Fruit fly (Drosophila melanogaster): ENCODE results near the gene Rpt3.

dm6 chrX:11140163-11140562 lies 15.3 kb downstream of the Rpt3 start, which contains the start of gene ssp7:
- TF ChIP-seq Snoo (tag; optimal IDR thresholded peaks at IDR 0.05) (no peak), CG9948 (tag; optimal IDR thresholded peaks at IDR 0.05) (no peak), rn (GFP tag; IDR thresholded peaks at IDR 0.05) (no peak), D1 (tag; optimal IDR thresholded peaks at IDR 0.05) (no peak), fd96Ca (GFP tag; IDR thresholded peaks at IDR 0.05) (no peak), CG14655 (GFP tag; optimal IDR thresholded peaks at IDR 0.05) (no peak), CG10348 (GFP tag; IDR thresholded peaks at IDR 0.05) (no peak), CG34367 (tag; optimal IDR thresholded peaks at IDR 0.05) (no peak), CG4496 (GFP tag; IDR thresholded peaks at IDR 0.05) (no peak), CG8301 (tag; optimal IDR thresholded peaks at IDR 0.05) (no peak), CG15710 (tag; optimal IDR thresholded peaks at IDR 0.05) (no peak)

All from whole organism, pupa.